Worm (Caenorhabditis elegans) whole organism, young adult: ENCODE data around the gene ifas-1.

ENCODE experiments used
- F52B5.7 ChIP-seq: sonication (generic microtip); optimal IDR thresholded peaks from 2 replicates; lab custom pipeline; 2016; ENCODE audit warnings: mild to moderate bottlenecking, missing genetic modification characterization, missing compliant biosample characterization
- ets-4 ChIP-seq: fragments of 200-800 bp; sonication (Bioruptor generic); optimal IDR thresholded peaks from 2 replicates; lab custom pipeline; 2018; ENCODE audit warnings: mild to moderate bottlenecking, missing genetic modification characterization, missing compliant biosample characterization
- sptf-2 ChIP-seq: fragments of 200-800 bp; sonication (Bioruptor generic); optimal IDR thresholded peaks from 2 replicates; lab custom pipeline; 2018; ENCODE audit warnings: mild to moderate bottlenecking, missing genetic modification characterization, missing compliant biosample characterization
- zim-3 ChIP-seq: sonication (generic microtip); optimal IDR thresholded peaks from 2 replicates; lab custom pipeline; 2017; ENCODE audit warnings: mild to moderate bottlenecking, missing genetic modification characterization, moderate library complexity, missing compliant biosample characterization

DNA sequence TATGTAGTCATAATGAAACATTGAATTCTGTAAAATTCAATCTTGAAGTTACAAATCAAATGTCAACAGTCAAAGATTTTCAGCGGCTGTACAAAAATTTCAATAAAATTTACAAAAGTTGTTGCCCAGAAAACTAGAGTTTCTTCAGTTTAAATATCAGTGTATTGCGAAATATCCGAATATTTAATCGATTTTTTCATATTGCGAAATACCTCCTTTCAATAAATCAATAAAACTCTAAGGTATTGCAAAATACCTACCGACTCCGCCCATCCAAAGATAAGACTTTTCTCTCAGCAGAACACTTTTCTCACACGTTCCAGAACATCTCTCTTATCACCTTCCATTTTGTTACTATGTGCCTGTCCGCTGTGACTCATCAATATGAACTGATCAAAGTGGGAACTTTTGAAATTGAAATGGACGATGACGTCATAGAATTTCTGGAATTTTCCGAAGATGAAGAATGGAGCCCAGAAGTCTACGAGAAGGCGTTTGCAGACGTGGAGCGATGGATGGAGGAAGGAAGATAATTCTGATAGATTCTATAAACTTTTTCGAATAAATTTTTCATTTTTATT lies 3.9 kb downstream of the ifas-1 start:
- TF ChIP-seq F52B5.7 (tag; lab: Kevin White, UChicago): no peak
- no peak for TF ChIP-seq ets-4 (GFP tag; lab: Kevin White, UChicago)
- no peak for TF ChIP-seq sptf-2 (GFP tag; lab: Kevin White, UChicago)
- TF ChIP-seq zim-3 (tag; lab: Kevin White, UChicago): no peak
